Worm (Caenorhabditis elegans) whole organism, late embryonic: ENCODE data around the gene C31B8.1.

Source experiments
- K02D7.2 ChIP-seq: sonication (generic microtip); optimal IDR thresholded peaks from 2 replicates; lab custom pipeline; 2017; ENCODE audit warnings: mild to moderate bottlenecking, missing genetic modification characterization, missing compliant biosample characterization
- Y22D7AL.16 ChIP-seq: sonication (generic microtip); optimal IDR thresholded peaks from 2 replicates; lab custom pipeline; 2016; ENCODE audit warnings: missing genetic modification characterization, missing compliant biosample characterization
- ahr-1 ChIP-seq: sonication (generic microtip); optimal IDR thresholded peaks from 2 replicates; lab custom pipeline; 2016; ENCODE audit warnings: missing genetic modification characterization, missing compliant biosample characterization
- ceh-14 ChIP-seq: sonication (generic microtip); optimal IDR thresholded peaks from 2 replicates; lab custom pipeline; 2016; ENCODE audit warnings: missing genotype, missing genetic modification characterization, missing compliant biosample characterization
- ceh-19 ChIP-seq: fragments of 200-800 bp; sonication (Bioruptor generic); optimal IDR thresholded peaks from 2 replicates; lab custom pipeline; 2018; ENCODE audit warnings: mild to moderate bottlenecking, missing genetic modification characterization, missing compliant biosample characterization
- ceh-2 ChIP-seq: sonication (generic microtip); optimal IDR thresholded peaks from 2 replicates; lab custom pipeline; 2016; ENCODE audit warnings: missing genotype, missing genetic modification characterization, missing compliant biosample characterization
- ceh-22 ChIP-seq: sonication (generic microtip); optimal IDR thresholded peaks from 2 replicates; lab custom pipeline; 2017; ENCODE audit warnings: missing biosample characterization, missing genetic modification characterization
- ceh-24 ChIP-seq: sonication (generic microtip); optimal IDR thresholded peaks from 2 replicates; lab custom pipeline; 2016; ENCODE audit warnings: mild to moderate bottlenecking, missing genetic modification characterization, missing compliant biosample characterization
- ceh-30 ChIP-seq: fragments of 150-350 bp; optimal IDR thresholded peaks from 2 replicates; lab custom pipeline; 2014; ENCODE audit warnings: missing biosample characterization, missing genetic modification characterization
- ceh-31 ChIP-seq: sonication (generic microtip); optimal IDR thresholded peaks from 2 replicates; lab custom pipeline; 2016; ENCODE audit warnings: missing genetic modification characterization, missing compliant biosample characterization
- ceh-48 ChIP-seq: sonication (generic microtip); optimal IDR thresholded peaks from 2 replicates; lab custom pipeline; 2016; ENCODE audit warnings: missing genetic modification characterization, inconsistent platforms, missing compliant biosample characterization
- ceh-6 ChIP-seq: fragments of 200-800 bp; sonication (Bioruptor generic); optimal IDR thresholded peaks from 2 replicates; lab custom pipeline; 2018; ENCODE audit warnings: mild to moderate bottlenecking, missing genetic modification characterization, missing compliant biosample characterization
- ceh-9 ChIP-seq: sonication (generic microtip); optimal IDR thresholded peaks from 2 replicates; lab custom pipeline; 2016; ENCODE audit warnings: mild to moderate bottlenecking, missing genetic modification characterization, inconsistent platforms, missing compliant biosample characterization
- che-1 ChIP-seq: sonication (generic microtip); optimal IDR thresholded peaks from 2 replicates; lab custom pipeline; 2016; ENCODE audit warnings: mild to moderate bottlenecking, missing genetic modification characterization, missing compliant biosample characterization
- dve-1 ChIP-seq: sonication (generic microtip); optimal IDR thresholded peaks from 2 replicates; lab custom pipeline; 2017; ENCODE audit warnings: antibody characterized with exemption, mild to moderate bottlenecking, missing genetic modification characterization, missing compliant biosample characterization
- elt-2 ChIP-seq: sonication (generic microtip); optimal IDR thresholded peaks from 2 replicates; lab custom pipeline; 2016; ENCODE audit warnings: missing genetic modification reagents, missing genetic modification characterization, missing compliant biosample characterization
- elt-4 ChIP-seq: sonication (generic microtip); optimal IDR thresholded peaks from 2 replicates; lab custom pipeline; 2016; ENCODE audit warnings: missing genetic modification characterization, missing compliant biosample characterization
- ets-4 ChIP-seq: sonication (generic microtip); optimal IDR thresholded peaks from 2 replicates; lab custom pipeline; 2016; ENCODE audit warnings: missing genetic modification characterization, missing compliant biosample characterization
- eyg-1 ChIP-seq: sonication (generic microtip); optimal IDR thresholded peaks from 2 replicates; lab custom pipeline; 2016; ENCODE audit warnings: missing genotype, missing genetic modification characterization, missing compliant biosample characterization
- fax-1 ChIP-seq: sonication (generic microtip); optimal IDR thresholded peaks from 2 replicates; lab custom pipeline; 2016; ENCODE audit warnings: missing genotype, missing genetic modification characterization, missing compliant biosample characterization
- fkh-10 ChIP-seq: fragments of 150-350 bp; optimal IDR thresholded peaks from 2 replicates; lab custom pipeline; 2014; ENCODE audit warnings: missing biosample characterization, missing genetic modification reagents, missing genetic modification characterization
- fkh-6 ChIP-seq: sonication (generic microtip); optimal IDR thresholded peaks from 2 replicates; lab custom pipeline; 2016; ENCODE audit warnings: missing genetic modification characterization, missing compliant biosample characterization
- gmeb-2 ChIP-seq: sonication (generic microtip); optimal IDR thresholded peaks from 2 replicates; lab custom pipeline; 2016; ENCODE audit warnings: missing genetic modification characterization, inconsistent platforms, missing compliant biosample characterization
- hlh-15 ChIP-seq: sonication (generic microtip); optimal IDR thresholded peaks from 2 replicates; lab custom pipeline; 2016; ENCODE audit warnings: missing genetic modification characterization, missing compliant biosample characterization
- hlh-6 ChIP-seq: sonication (generic microtip); optimal IDR thresholded peaks from 2 replicates; lab custom pipeline; 2016; ENCODE audit warnings: missing genotype, missing genetic modification characterization, missing compliant biosample characterization
- lim-6 ChIP-seq: sonication (generic microtip); optimal IDR thresholded peaks from 2 replicates; lab custom pipeline; 2016; ENCODE audit warnings: missing genetic modification characterization, missing compliant biosample characterization
- lin-11 ChIP-seq: fragments of 200-800 bp; sonication (Bioruptor generic); optimal IDR thresholded peaks from 2 replicates; lab custom pipeline; 2018; ENCODE audit warnings: mild to moderate bottlenecking, missing genetic modification characterization, missing compliant biosample characterization
- madf-2 ChIP-seq: sonication (generic microtip); optimal IDR thresholded peaks from 2 replicates; lab custom pipeline; 2017; ENCODE audit warnings: missing genetic modification characterization, missing compliant biosample characterization
- mec-3 ChIP-seq: sonication (generic microtip); optimal IDR thresholded peaks from 2 replicates; lab custom pipeline; 2016; ENCODE audit warnings: borderline replicate concordance, missing genetic modification characterization, missing compliant biosample characterization
- nhr-11 ChIP-seq: fragments of 150-350 bp; optimal IDR thresholded peaks from 2 replicates; lab custom pipeline; 2014; ENCODE audit warnings: missing biosample characterization, missing genetic modification characterization
- odd-2 ChIP-seq: sonication (generic microtip); optimal IDR thresholded peaks from 2 replicates; lab custom pipeline; 2017; ENCODE audit warnings: antibody characterized with exemption, mild to moderate bottlenecking, missing genetic modification characterization, missing compliant biosample characterization
- pat-9 ChIP-seq: fragments of 200-800 bp; sonication (Bioruptor generic); optimal IDR thresholded peaks from 2 replicates; lab custom pipeline; 2018; ENCODE audit warnings: mild to moderate bottlenecking, missing genetic modification characterization, moderate library complexity, missing compliant biosample characterization
- pax-1 ChIP-seq: fragments of 150-350 bp; optimal IDR thresholded peaks from 2 replicates; lab custom pipeline; 2014; ENCODE audit warnings: missing biosample characterization, missing genetic modification characterization
- pha-2 ChIP-seq: sonication (generic microtip); optimal IDR thresholded peaks from 2 replicates; lab custom pipeline; 2017; ENCODE audit warnings: mild to moderate bottlenecking, missing genetic modification characterization, missing compliant biosample characterization
- ref-2 ChIP-seq: sonication (generic microtip); optimal IDR thresholded peaks from 2 replicates; lab custom pipeline; 2016; ENCODE audit warnings: missing genetic modification characterization, missing compliant biosample characterization
- rnt-1 ChIP-seq: sonication (generic microtip); optimal IDR thresholded peaks from 2 replicates; lab custom pipeline; 2016; ENCODE audit warnings: missing genetic modification characterization, missing compliant biosample characterization
- sdc-2 ChIP-seq: sonication (generic microtip); optimal IDR thresholded peaks from 2 replicates; lab custom pipeline; 2016; ENCODE audit warnings: missing genotype, missing genetic modification characterization, missing compliant biosample characterization
- sox-2 ChIP-seq: fragments of 200-800 bp; sonication (Bioruptor generic); IDR thresholded peaks from 2 replicates; pipeline ENCODE4 v1.3.6; 2022; ENCODE audit warnings: missing genetic modification reagents, missing genetic modification characterization, missing compliant biosample characterization
- sox-4 ChIP-seq: sonication (generic microtip); optimal IDR thresholded peaks from 2 replicates; lab custom pipeline; 2017; ENCODE audit warnings: mild to moderate bottlenecking, missing genetic modification characterization, inconsistent platforms, missing compliant biosample characterization
- syd-9 ChIP-seq: sonication (generic microtip); optimal IDR thresholded peaks from 2 replicates; lab custom pipeline; 2016; ENCODE audit warnings: mild to moderate bottlenecking, missing genetic modification characterization, moderate library complexity, missing compliant biosample characterization
- tbx-2 ChIP-seq: sonication (generic microtip); optimal IDR thresholded peaks from 2 replicates; lab custom pipeline; 2016; ENCODE audit warnings: missing genetic modification characterization, missing compliant biosample characterization
- ttx-3 ChIP-seq: sonication (generic microtip); optimal IDR thresholded peaks from 2 replicates; lab custom pipeline; 2016; ENCODE audit warnings: missing genetic modification reagents, missing genetic modification characterization, missing compliant biosample characterization
- unc-3 ChIP-seq, 2 experiments: fragments of 200-800 bp in 1 of 2; sonication (Bioruptor generic) in 1 of 2; sonication (generic microtip) in 1 of 2; conservative IDR thresholded peaks in 1 of 2; optimal IDR thresholded peaks in 1 of 2; 2 replicates each; pipeline versions ENCODE4 v1.3.6 to Lab custom; 2016 to 2022; ENCODE audit warnings: missing compliant biosample characterization in 2 of 2, missing genetic modification characterization in 2 of 2, missing genetic modification reagents in 1 of 2
- unc-42 ChIP-seq: sonication (generic microtip); optimal IDR thresholded peaks from 2 replicates; lab custom pipeline; 2016; ENCODE audit warnings: missing genotype, missing genetic modification characterization, missing compliant biosample characterization
- unc-86 ChIP-seq: sonication (generic microtip); optimal IDR thresholded peaks from 2 replicates; lab custom pipeline; 2016; ENCODE audit warnings: missing genetic modification characterization, missing compliant biosample characterization
- ztf-16 ChIP-seq: sonication (generic microtip); optimal IDR thresholded peaks from 2 replicates; lab custom pipeline; 2017; ENCODE audit warnings: missing genetic modification characterization, missing compliant biosample characterization

C31B8.1 gene

ce11 chrV:2931252-2931651 lies at the start of gene C31B8.1:
Gene C31B8.1 (plus strand): TSS chrV:2931552.
- no peak for TF ChIP-seq hlh-15
- TF ChIP-seq hlh-6 (tag; lab: Kevin White, UChicago) = no peak
- no peak for TF ChIP-seq lim-6 (tag; lab: Kevin White, UChicago)
- TF ChIP-seq sox-4 (tag; lab: Kevin White, UChicago) = no peak
- no peak for TF ChIP-seq eyg-1 (tag; lab: Kevin White, UChicago)
- TF ChIP-seq elt-2 (tag; lab: Kevin White, UChicago) = no peak
- no peak for TF ChIP-seq ahr-1 (tag; lab: Kevin White, UChicago)

ce11 chrV:2881565-2881964 lies 49.8 kb upstream of the C31B8.1 start:
- TF ChIP-seq ceh-24 (tag; lab: Kevin White, UChicago) (no peak), ceh-48 (tag; lab: Kevin White, UChicago) (no peak), ets-4 (tag; lab: Kevin White, UChicago) (no peak), eyg-1 (tag; lab: Kevin White, UChicago) (no peak), rnt-1 (no peak), ceh-22 (tag; lab: Kevin White, UChicago) (no peak), unc-86 (tag; lab: Kevin White, UChicago) (no peak), fax-1 (tag; lab: Kevin White, UChicago) (no peak), ceh-31 (tag; lab: Kevin White, UChicago) (no peak), ceh-9 (tag; lab: Kevin White, UChicago) (no peak), Y22D7AL.16 (tag; lab: Kevin White, UChicago) (no peak), che-1 (tag; lab: Kevin White, UChicago) (no peak), unc-42 (no peak), ceh-6 (GFP tag; lab: Kevin White, UChicago) (no peak), ceh-2 (tag; lab: Kevin White, UChicago) (no peak), sox-4 (tag; lab: Kevin White, UChicago) (no peak), hlh-6 (tag; lab: Kevin White, UChicago) (no peak), tbx-2 (tag; lab: Kevin White, UChicago) (no peak), ceh-14 (tag; lab: Kevin White, UChicago) (no peak), ceh-30 (tag; lab: Kevin White, UChicago) (no peak)

DNA sequence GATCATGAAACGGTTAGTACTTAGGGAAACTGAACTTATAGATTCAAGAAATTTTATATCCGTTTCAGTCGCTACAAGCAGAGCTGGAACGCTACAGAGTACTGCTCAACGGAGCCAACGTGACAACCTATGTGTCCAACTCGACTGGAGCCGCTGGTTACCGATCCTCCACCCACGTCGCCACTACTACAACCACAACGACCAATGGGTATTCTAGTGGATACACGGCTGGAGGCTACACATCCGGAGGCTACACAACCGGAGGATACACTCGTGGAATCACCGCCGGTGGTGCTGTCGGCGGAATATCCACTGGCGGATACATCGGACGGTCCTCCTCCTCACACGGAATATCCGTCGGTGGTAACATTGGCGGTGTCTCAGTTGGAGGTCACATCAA lies 48.3 kb upstream of the C31B8.1 start:
- TF ChIP-seq lin-11 (tag; lab: Kevin White, UChicago) (no peak), pha-2 (tag; lab: Kevin White, UChicago) (no peak), unc-3 (GFP tag; conservative IDR thresholded peaks at IDR 0.05; lab: Robert Waterston, UW) (no peak), unc-3 (tag; optimal IDR thresholded peaks at IDR 0.05; lab: Kevin White, UChicago) (no peak), dve-1 (tag; lab: Kevin White, UChicago) (no peak), hlh-6 (tag; lab: Kevin White, UChicago) (no peak), unc-86 (tag; lab: Kevin White, UChicago) (no peak), fax-1 (tag; lab: Kevin White, UChicago) (no peak), mec-3 (tag; lab: Kevin White, UChicago) (no peak), ceh-19 (no peak), ttx-3 (no peak), ceh-31 (tag; lab: Kevin White, UChicago) (no peak), sox-2 (GFP tag; lab: Robert Waterston, UW) (no peak)

ce11 chrV:2884411-2884810 lies 46.9 kb upstream of the C31B8.1 start, which contains the start of gene sre-24:
Gene sre-24 (plus strand): TSS chrV:2884711.
- TF ChIP-seq K02D7.2 = no peak
- no peak for TF ChIP-seq ztf-16 (tag; lab: Kevin White, UChicago)
- TF ChIP-seq ceh-30 (tag; lab: Kevin White, UChicago) = no peak
- TF ChIP-seq pat-9 (tag; lab: Kevin White, UChicago) = no peak
- TF ChIP-seq ttx-3 = no peak
- no peak for TF ChIP-seq ref-2 (tag; lab: Kevin White, UChicago)
- no peak for TF ChIP-seq nhr-11 (tag; lab: Kevin White, UChicago)
- no peak for TF ChIP-seq syd-9 (tag; lab: Kevin White, UChicago)
- no peak for TF ChIP-seq fkh-6 (tag; lab: Kevin White, UChicago)
- no peak for TF ChIP-seq fkh-10 (GFP tag; lab: Kevin White, UChicago)
- no peak for TF ChIP-seq ceh-31 (tag; lab: Kevin White, UChicago)
- no peak for TF ChIP-seq odd-2
- no peak for TF ChIP-seq gmeb-2 (tag; lab: Kevin White, UChicago)
- no peak for TF ChIP-seq madf-2 (tag; lab: Kevin White, UChicago)
- TF ChIP-seq Y22D7AL.16 (tag; lab: Kevin White, UChicago) = no peak
- TF ChIP-seq sdc-2 (tag; lab: Kevin White, UChicago) = no peak
- TF ChIP-seq elt-4 (tag; lab: Kevin White, UChicago) = no peak
- no peak for TF ChIP-seq pax-1
